Worm (Caenorhabditis elegans): ENCODE data around the gene vrp-1.

DNA sequence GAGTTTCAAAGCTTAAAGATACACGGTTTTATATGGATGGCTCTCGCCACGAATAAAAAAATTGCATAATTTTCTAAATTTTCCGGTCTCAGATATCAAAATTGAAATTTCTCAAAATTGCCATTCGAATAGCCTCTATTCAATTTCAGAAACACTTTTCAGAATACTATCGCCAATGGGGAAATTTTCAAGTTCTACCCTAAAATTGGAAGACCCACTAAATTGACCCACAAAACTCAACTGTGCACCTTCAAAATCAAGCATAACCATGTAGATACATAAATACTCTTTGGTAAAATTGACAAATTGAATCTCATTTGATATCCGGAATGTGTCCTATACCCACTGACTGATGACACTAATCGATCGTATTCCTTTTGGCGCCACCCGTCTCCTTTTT lies 3.8 kb downstream of the vrp-1 start:
- TF ChIP-seq klf-2 (GFP tag; conservative IDR thresholded peaks at IDR 0.05) = no peak
- TF ChIP-seq tab-1 (GFP tag; IDR thresholded peaks at IDR 0.05) = no peak
- TF ChIP-seq ztf-23 (GFP tag; IDR thresholded peaks at IDR 0.05) = no peak
- TF ChIP-seq flt-1 (GFP tag; IDR thresholded peaks at IDR 0.05) = no peak
- TF ChIP-seq ref-1 (GFP tag; conservative IDR thresholded peaks at IDR 0.05) = no peak
- no peak for TF ChIP-seq ztf-29 (GFP tag; IDR thresholded peaks at IDR 0.05)
- TF ChIP-seq med-1 (GFP tag; optimal IDR thresholded peaks at IDR 0.05; ENCODE audit: insufficient read depth) = no peak
- no peak for TF ChIP-seq cog-1 (tag; optimal IDR thresholded peaks at IDR 0.05)
- TF ChIP-seq T22C8.4 (GFP tag; IDR thresholded peaks at IDR 0.05) = no peak
